Worm (Caenorhabditis elegans) whole organism, late embryonic: ENCODE data around the gene Y47D7A.9.

Experiments
- C08G9.2 ChIP-seq: sonication (generic microtip); optimal IDR thresholded peaks from 2 replicates; lab custom pipeline; 2016; ENCODE audit warnings: mild to moderate bottlenecking, missing genetic modification characterization, moderate library complexity, missing compliant biosample characterization
- K02D7.2 ChIP-seq: sonication (generic microtip); optimal IDR thresholded peaks from 2 replicates; lab custom pipeline; 2017; ENCODE audit warnings: mild to moderate bottlenecking, missing genetic modification characterization, missing compliant biosample characterization
- K09A11.1 ChIP-seq: sonication (generic microtip); optimal IDR thresholded peaks from 2 replicates; lab custom pipeline; 2017; ENCODE audit warnings: antibody characterized with exemption, mild to moderate bottlenecking, missing genetic modification characterization, missing compliant biosample characterization; ENCODE audit not compliant: insufficient read depth
- T23F11.4 ChIP-seq: fragments of 200-800 bp; sonication (Bioruptor generic); optimal IDR thresholded peaks from 2 replicates; lab custom pipeline; 2018; ENCODE audit warnings: mild to moderate bottlenecking, missing genetic modification characterization, missing compliant biosample characterization
- Y22D7AL.16 ChIP-seq: sonication (generic microtip); optimal IDR thresholded peaks from 2 replicates; lab custom pipeline; 2016; ENCODE audit warnings: missing genetic modification characterization, missing compliant biosample characterization
- ahr-1 ChIP-seq: sonication (generic microtip); optimal IDR thresholded peaks from 2 replicates; lab custom pipeline; 2016; ENCODE audit warnings: missing genetic modification characterization, missing compliant biosample characterization
- ama-1 ChIP-seq: fragments of 150-350 bp; optimal IDR thresholded peaks from 2 replicates; lab custom pipeline; 2014
- ceh-18 ChIP-seq: sonication (generic microtip); optimal IDR thresholded peaks from 2 replicates; lab custom pipeline; 2016; ENCODE audit warnings: missing genetic modification characterization, missing compliant biosample characterization
- ceh-19 ChIP-seq: fragments of 200-800 bp; sonication (Bioruptor generic); optimal IDR thresholded peaks from 2 replicates; lab custom pipeline; 2018; ENCODE audit warnings: mild to moderate bottlenecking, missing genetic modification characterization, missing compliant biosample characterization
- ceh-34 ChIP-seq: sonication (generic microtip); optimal IDR thresholded peaks from 2 replicates; lab custom pipeline; 2016; ENCODE audit warnings: mild to moderate bottlenecking, missing genetic modification characterization, missing compliant biosample characterization
- ceh-48 ChIP-seq: sonication (generic microtip); optimal IDR thresholded peaks from 2 replicates; lab custom pipeline; 2016; ENCODE audit warnings: missing genetic modification characterization, inconsistent platforms, missing compliant biosample characterization
- ceh-6 ChIP-seq: fragments of 200-800 bp; sonication (Bioruptor generic); optimal IDR thresholded peaks from 2 replicates; lab custom pipeline; 2018; ENCODE audit warnings: mild to moderate bottlenecking, missing genetic modification characterization, missing compliant biosample characterization
- ceh-9 ChIP-seq: sonication (generic microtip); optimal IDR thresholded peaks from 2 replicates; lab custom pipeline; 2016; ENCODE audit warnings: mild to moderate bottlenecking, missing genetic modification characterization, inconsistent platforms, missing compliant biosample characterization
- che-1 ChIP-seq: sonication (generic microtip); optimal IDR thresholded peaks from 2 replicates; lab custom pipeline; 2016; ENCODE audit warnings: mild to moderate bottlenecking, missing genetic modification characterization, missing compliant biosample characterization
- elt-2 ChIP-seq: sonication (generic microtip); optimal IDR thresholded peaks from 2 replicates; lab custom pipeline; 2016; ENCODE audit warnings: missing genetic modification reagents, missing genetic modification characterization, missing compliant biosample characterization
- ets-4 ChIP-seq: sonication (generic microtip); optimal IDR thresholded peaks from 2 replicates; lab custom pipeline; 2016; ENCODE audit warnings: missing genetic modification characterization, missing compliant biosample characterization
- fkh-10 ChIP-seq: fragments of 150-350 bp; optimal IDR thresholded peaks from 2 replicates; lab custom pipeline; 2014; ENCODE audit warnings: missing biosample characterization, missing genetic modification reagents, missing genetic modification characterization
- fkh-6 ChIP-seq: sonication (generic microtip); optimal IDR thresholded peaks from 2 replicates; lab custom pipeline; 2016; ENCODE audit warnings: missing genetic modification characterization, missing compliant biosample characterization
- hlh-13 ChIP-seq: fragments of 200-800 bp; sonication (Bioruptor generic); optimal IDR thresholded peaks from 2 replicates; lab custom pipeline; 2018; ENCODE audit warnings: mild to moderate bottlenecking, missing genetic modification characterization, missing compliant biosample characterization
- hlh-8 ChIP-seq: sonication (generic microtip); optimal IDR thresholded peaks from 2 replicates; lab custom pipeline; 2016; ENCODE audit warnings: missing genotype, missing genetic modification characterization, missing compliant biosample characterization
- lim-6 ChIP-seq: sonication (generic microtip); optimal IDR thresholded peaks from 2 replicates; lab custom pipeline; 2016; ENCODE audit warnings: missing genetic modification characterization, missing compliant biosample characterization
- lin-11 ChIP-seq: fragments of 200-800 bp; sonication (Bioruptor generic); optimal IDR thresholded peaks from 2 replicates; lab custom pipeline; 2018; ENCODE audit warnings: mild to moderate bottlenecking, missing genetic modification characterization, missing compliant biosample characterization
- madf-2 ChIP-seq: sonication (generic microtip); optimal IDR thresholded peaks from 2 replicates; lab custom pipeline; 2017; ENCODE audit warnings: missing genetic modification characterization, missing compliant biosample characterization
- nhr-11 ChIP-seq: fragments of 150-350 bp; optimal IDR thresholded peaks from 2 replicates; lab custom pipeline; 2014; ENCODE audit warnings: missing biosample characterization, missing genetic modification characterization
- nhr-232 ChIP-seq: sonication (generic microtip); optimal IDR thresholded peaks from 2 replicates; lab custom pipeline; 2016; ENCODE audit warnings: missing genetic modification characterization, missing compliant biosample characterization
- npax-4 ChIP-seq: sonication (generic microtip); optimal IDR thresholded peaks from 2 replicates; lab custom pipeline; 2016; ENCODE audit warnings: missing genetic modification characterization, missing compliant biosample characterization
- pag-3 ChIP-seq: sonication (generic microtip); optimal IDR thresholded peaks from 2 replicates; lab custom pipeline; 2016; ENCODE audit warnings: missing compliant biosample characterization, missing genetic modification characterization, borderline replicate concordance
- pat-9 ChIP-seq: fragments of 200-800 bp; sonication (Bioruptor generic); optimal IDR thresholded peaks from 2 replicates; lab custom pipeline; 2018; ENCODE audit warnings: mild to moderate bottlenecking, missing genetic modification characterization, moderate library complexity, missing compliant biosample characterization
- pax-1 ChIP-seq: fragments of 150-350 bp; optimal IDR thresholded peaks from 2 replicates; lab custom pipeline; 2014; ENCODE audit warnings: missing biosample characterization, missing genetic modification characterization
- ref-2 ChIP-seq: sonication (generic microtip); optimal IDR thresholded peaks from 2 replicates; lab custom pipeline; 2016; ENCODE audit warnings: missing genetic modification characterization, missing compliant biosample characterization
- rnt-1 ChIP-seq: sonication (generic microtip); optimal IDR thresholded peaks from 2 replicates; lab custom pipeline; 2016; ENCODE audit warnings: missing genetic modification characterization, missing compliant biosample characterization
- syd-9 ChIP-seq: sonication (generic microtip); optimal IDR thresholded peaks from 2 replicates; lab custom pipeline; 2016; ENCODE audit warnings: mild to moderate bottlenecking, missing genetic modification characterization, moderate library complexity, missing compliant biosample characterization
- tbx-7 ChIP-seq: sonication (generic microtip); optimal IDR thresholded peaks from 2 replicates; lab custom pipeline; 2016; ENCODE audit warnings: missing genotype, missing genetic modification characterization, missing compliant biosample characterization
- ttx-3 ChIP-seq: sonication (generic microtip); optimal IDR thresholded peaks from 2 replicates; lab custom pipeline; 2016; ENCODE audit warnings: missing genetic modification reagents, missing genetic modification characterization, missing compliant biosample characterization
- unc-86 ChIP-seq: sonication (generic microtip); optimal IDR thresholded peaks from 2 replicates; lab custom pipeline; 2016; ENCODE audit warnings: missing genetic modification characterization, missing compliant biosample characterization
- ztf-16 ChIP-seq: sonication (generic microtip); optimal IDR thresholded peaks from 2 replicates; lab custom pipeline; 2017; ENCODE audit warnings: missing genetic modification characterization, missing compliant biosample characterization

The Y47D7A.9 gene

ce11 chrV:4407519-4407918 lies 16.2 kb downstream of the Y47D7A.9 start, which contains the start of gene nhr-118:
Gene nhr-118 (plus strand): TSS chrV:4407819.
- TF ChIP-seq rnt-1 (tag; lab: Kevin White, UChicago) (no peak), C08G9.2 (tag; lab: Kevin White, UChicago) (no peak), npax-4 (tag; lab: Kevin White, UChicago) (no peak), ceh-18 (tag; lab: Kevin White, UChicago) (no peak), pax-1 (no peak)

ce11 chrV:4401865-4402264 lies 21.9 kb downstream of the Y47D7A.9 start, which contains the start of gene F13A2.5:
Gene F13A2.5 (minus strand): TSS chrV:4401965.
- no peak for TF ChIP-seq lim-6 (tag; lab: Kevin White, UChicago)
- no peak for TF ChIP-seq ceh-9 (tag; lab: Kevin White, UChicago)
- no peak for TF ChIP-seq K09A11.1 (tag; lab: Kevin White, UChicago)
- TF ChIP-seq fkh-10 (GFP tag; lab: Kevin White, UChicago): no peak
- no peak for TF ChIP-seq ceh-34 (tag; lab: Kevin White, UChicago)
- no peak for TF ChIP-seq nhr-11 (tag; lab: Kevin White, UChicago)
- no peak for TF ChIP-seq Y22D7AL.16
- no peak for TF ChIP-seq hlh-8
- TF ChIP-seq tbx-7 (tag; lab: Kevin White, UChicago): no peak
- TF ChIP-seq ceh-19 (GFP tag; lab: Kevin White, UChicago): no peak
- TF ChIP-seq che-1 (tag; lab: Kevin White, UChicago): no peak
- TF ChIP-seq madf-2: no peak
- no peak for TF ChIP-seq ahr-1 (tag; lab: Kevin White, UChicago)
- TF ChIP-seq hlh-13: no peak
- TF ChIP-seq syd-9 (tag; lab: Kevin White, UChicago): no peak
- no peak for TF ChIP-seq ztf-16
- no peak for TF ChIP-seq lin-11
- TF ChIP-seq T23F11.4 (GFP tag; lab: Kevin White, UChicago): no peak

- TF ChIP-seq K02D7.2 (tag; lab: Kevin White, UChicago) (no peak), ets-4 (tag; lab: Kevin White, UChicago) (no peak), ceh-48 (tag; lab: Kevin White, UChicago) (no peak), ceh-6 (no peak), ref-2 (no peak), hlh-13 (no peak), unc-86 (tag; lab: Kevin White, UChicago) (no peak), pag-3 (tag; lab: Kevin White, UChicago) (no peak), ttx-3 (tag; lab: Kevin White, UChicago) (no peak), syd-9 (tag; lab: Kevin White, UChicago) (no peak), ztf-16 (no peak), C08G9.2 (tag; lab: Kevin White, UChicago) (no peak), lin-11 (no peak), rnt-1 (tag; lab: Kevin White, UChicago) (no peak), npax-4 (tag; lab: Kevin White, UChicago) (no peak), elt-2 (tag; lab: Kevin White, UChicago) (no peak), nhr-232 (tag; lab: Kevin White, UChicago) (no peak), ama-1 (lab: Kevin White, UChicago) (no peak)
- TF ChIP-seq, all 69 proteins: peak for 0
Measured at ce11 chrV:4400118-4400517, 23.6 kb downstream of the Y47D7A.9 start, which contains the start of gene F13A2.4. Gene F13A2.4 (minus strand): TSS chrV:4400218.

- TF ChIP-seq hlh-8: no peak
- TF ChIP-seq K09A11.1 (tag; lab: Kevin White, UChicago): no peak
- TF ChIP-seq fkh-6: no peak
- TF ChIP-seq pat-9 (tag; lab: Kevin White, UChicago): no peak
- no peak for TF ChIP-seq nhr-11 (tag; lab: Kevin White, UChicago)
Measured at ce11 chrV:4398884-4399283, 24.9 kb downstream of the Y47D7A.9 start.
